Fruit fly (Drosophila melanogaster): ENCODE results near the gene Tmtc1.

The Tmtc1 gene

dm6 chr2L:2754437-2755322 lies 77.1 kb downstream of the Tmtc1 start:
- TF ChIP-seq gl (tag; optimal IDR thresholded peaks at IDR 0.05) (peak; percentile 74), Pif1B (GFP tag; optimal IDR thresholded peaks at IDR 0.05) (peak; percentile 87), CG15710 (tag; optimal IDR thresholded peaks at IDR 0.05) (peak; percentile 87), CG34367 (tag; optimal IDR thresholded peaks at IDR 0.05) (peak; percentile 83), CG14655 (GFP tag; optimal IDR thresholded peaks at IDR 0.05) (peak; percentile 97), CG8301 (tag; optimal IDR thresholded peaks at IDR 0.05) (peak; percentile 96), CG9948 (tag; optimal IDR thresholded peaks at IDR 0.05) (peak; percentile 86), D1 (tag; optimal IDR thresholded peaks at IDR 0.05) (no peak), CG13204 (GFP tag; optimal IDR thresholded peaks at IDR 0.05) (peak; percentile 43), CG8159 (tag; optimal IDR thresholded peaks at IDR 0.05) (peak; percentile 91), Snoo (tag; optimal IDR thresholded peaks at IDR 0.05) (peak; percentile 84), Pif1A (GFP tag; optimal IDR thresholded peaks at IDR 0.05) (peak; percentile 91), fd96Ca (GFP tag; IDR thresholded peaks at IDR 0.05) (no peak), CG12605 (GFP tag; IDR thresholded peaks at IDR 0.05) (no peak), EcR (GFP tag; optimal IDR thresholded peaks at IDR 0.05) (peak; percentile 25), CG32121 (GFP tag; IDR thresholded peaks at IDR 0.05) (no peak), CG17806 (tag; optimal IDR thresholded peaks at IDR 0.05) (peak; percentile 87)

- TF ChIP-seq Pif1B (GFP tag; optimal IDR thresholded peaks at IDR 0.05): peak; percentile 72
- peak; percentile 59 for TF ChIP-seq Pif1A (GFP tag; optimal IDR thresholded peaks at IDR 0.05)
- no peak for TF ChIP-seq CG13204 (GFP tag; optimal IDR thresholded peaks at IDR 0.05)
- TF ChIP-seq gl (tag; optimal IDR thresholded peaks at IDR 0.05): peak; percentile 61
- no peak for TF ChIP-seq CG32121 (GFP tag; IDR thresholded peaks at IDR 0.05)
- no peak for TF ChIP-seq CG17806 (tag; optimal IDR thresholded peaks at IDR 0.05)
- TF ChIP-seq CG4496 (GFP tag; IDR thresholded peaks at IDR 0.05): no peak
- peak; percentile 72 for TF ChIP-seq EcR (GFP tag; optimal IDR thresholded peaks at IDR 0.05)
- no peak for TF ChIP-seq fd96Ca (GFP tag; IDR thresholded peaks at IDR 0.05)
- TF ChIP-seq CG8301 (tag; optimal IDR thresholded peaks at IDR 0.05): no peak
- TF ChIP-seq Ets98B (GFP tag; IDR thresholded peaks at IDR 0.05): no peak
- TF ChIP-seq CG10348 (GFP tag; IDR thresholded peaks at IDR 0.05): no peak
- TF ChIP-seq CG34367 (tag; optimal IDR thresholded peaks at IDR 0.05): no peak
Observed at dm6 chr2L:2755323-2755695, 77.8 kb downstream of the Tmtc1 start.

dm6 chr2L:2757930-2758556 lies 80.5 kb downstream of the Tmtc1 start:
- no peak for TF ChIP-seq D1 (tag; optimal IDR thresholded peaks at IDR 0.05)
- no peak for TF ChIP-seq CG17806 (tag; optimal IDR thresholded peaks at IDR 0.05)
- no peak for TF ChIP-seq Ets98B (GFP tag; IDR thresholded peaks at IDR 0.05)
- TF ChIP-seq CG4496 (GFP tag; IDR thresholded peaks at IDR 0.05): no peak
- TF ChIP-seq Pif1A (GFP tag; optimal IDR thresholded peaks at IDR 0.05): no peak
- no peak for TF ChIP-seq rn (GFP tag; IDR thresholded peaks at IDR 0.05)
- TF ChIP-seq CG8301 (tag; optimal IDR thresholded peaks at IDR 0.05): no peak
- TF ChIP-seq Pif1B (GFP tag; optimal IDR thresholded peaks at IDR 0.05): no peak
- TF ChIP-seq CG8159 (tag; optimal IDR thresholded peaks at IDR 0.05): no peak
- no peak for TF ChIP-seq CG9948 (tag; optimal IDR thresholded peaks at IDR 0.05)
- TF ChIP-seq EcR (GFP tag; optimal IDR thresholded peaks at IDR 0.05): no peak
- TF ChIP-seq CG32121 (GFP tag; IDR thresholded peaks at IDR 0.05): no peak
- TF ChIP-seq CG10348 (GFP tag; IDR thresholded peaks at IDR 0.05): no peak
- TF ChIP-seq gl (tag; optimal IDR thresholded peaks at IDR 0.05): no peak
- TF ChIP-seq CG13204 (GFP tag; optimal IDR thresholded peaks at IDR 0.05): no peak
- TF ChIP-seq CG34367 (tag; optimal IDR thresholded peaks at IDR 0.05): no peak
- TF ChIP-seq CG12605 (GFP tag; IDR thresholded peaks at IDR 0.05): no peak

- TF ChIP-seq CG8159 (tag; optimal IDR thresholded peaks at IDR 0.05) (peak; percentile 87), CG9948 (tag; optimal IDR thresholded peaks at IDR 0.05) (peak; percentile 81), D1 (tag; optimal IDR thresholded peaks at IDR 0.05) (no peak), Snoo (tag; optimal IDR thresholded peaks at IDR 0.05) (peak; percentile 89), gl (tag; optimal IDR thresholded peaks at IDR 0.05) (peak; percentile 27), CG10348 (GFP tag; IDR thresholded peaks at IDR 0.05) (peak; percentile 64), CG8301 (tag; optimal IDR thresholded peaks at IDR 0.05) (peak; percentile 78), Pif1A (GFP tag; optimal IDR thresholded peaks at IDR 0.05) (peak; percentile 86), Ets98B (GFP tag; IDR thresholded peaks at IDR 0.05) (peak; percentile 89), EcR (GFP tag; optimal IDR thresholded peaks at IDR 0.05) (peak; percentile 100), CG32121 (GFP tag; IDR thresholded peaks at IDR 0.05) (peak; percentile 87), CG4496 (GFP tag; IDR thresholded peaks at IDR 0.05) (peak; percentile 96), CG17806 (tag; optimal IDR thresholded peaks at IDR 0.05) (peak; percentile 87), CG13204 (GFP tag; optimal IDR thresholded peaks at IDR 0.05) (no peak), CG14655 (GFP tag; optimal IDR thresholded peaks at IDR 0.05) (no peak), CG12605 (GFP tag; IDR thresholded peaks at IDR 0.05) (peak; percentile 68), CG34367 (tag; optimal IDR thresholded peaks at IDR 0.05) (peak; percentile 81), rn (GFP tag; IDR thresholded peaks at IDR 0.05) (peak; percentile 88), fd96Ca (GFP tag; IDR thresholded peaks at IDR 0.05) (peak; percentile 91), CG15710 (tag; optimal IDR thresholded peaks at IDR 0.05) (peak; percentile 89), Pif1B (GFP tag; optimal IDR thresholded peaks at IDR 0.05) (peak; percentile 86)
Observed at dm6 chr2L:2759654-2760053, 82.1 kb downstream of the Tmtc1 start, which contains the start of the genes HemK2, Snapin and Tnpo-SR. Gene HemK2, minus strand, starts transcription at chr2L:2759677. Gene Snapin, minus strand, starts transcription at chr2L:2759677. Gene Tnpo-SR, plus strand, starts transcription at chr2L:2759924.

dm6 chr2L:2760288-2760687 lies 82.8 kb downstream of the Tmtc1 start:
- TF ChIP-seq CG34367 (tag; optimal IDR thresholded peaks at IDR 0.05): no peak
- no peak for TF ChIP-seq CG17806 (tag; optimal IDR thresholded peaks at IDR 0.05)
- TF ChIP-seq fd96Ca (GFP tag; IDR thresholded peaks at IDR 0.05): no peak
- no peak for TF ChIP-seq CG9948 (tag; optimal IDR thresholded peaks at IDR 0.05)
- TF ChIP-seq CG13204 (GFP tag; optimal IDR thresholded peaks at IDR 0.05): no peak
- no peak for TF ChIP-seq EcR (GFP tag; optimal IDR thresholded peaks at IDR 0.05)
- TF ChIP-seq D1 (tag; optimal IDR thresholded peaks at IDR 0.05): no peak
- TF ChIP-seq CG4496 (GFP tag; IDR thresholded peaks at IDR 0.05): no peak
- no peak for TF ChIP-seq Pif1A (GFP tag; optimal IDR thresholded peaks at IDR 0.05)
- TF ChIP-seq gl (tag; optimal IDR thresholded peaks at IDR 0.05): no peak
- no peak for TF ChIP-seq rn (GFP tag; IDR thresholded peaks at IDR 0.05)
- no peak for TF ChIP-seq CG14655 (GFP tag; optimal IDR thresholded peaks at IDR 0.05)
- TF ChIP-seq Ets98B (GFP tag; IDR thresholded peaks at IDR 0.05): no peak
- no peak for TF ChIP-seq CG32121 (GFP tag; IDR thresholded peaks at IDR 0.05)

Measured in whole organism, pupa.